Worm (Caenorhabditis elegans) whole organism, young adult: ENCODE data around the gene tald-1.
A peak's percentile ranks its signal among the peaks of the same experiment; 100 is the strongest.

Experiments
- F49E8.2 ChIP-seq: sonication (generic microtip); optimal IDR thresholded peaks from 3 replicates; lab custom pipeline; 2017; ENCODE audit warnings: missing genetic modification characterization, mild to moderate bottlenecking, missing compliant biosample characterization, antibody characterized with exemption, moderate library complexity; ENCODE audit not compliant: insufficient read depth
- F52B5.7 ChIP-seq: sonication (generic microtip); optimal IDR thresholded peaks from 2 replicates; lab custom pipeline; 2016; ENCODE audit warnings: mild to moderate bottlenecking, missing genetic modification characterization, missing compliant biosample characterization
- K11D2.4 ChIP-seq: fragments of 200-800 bp; sonication (Bioruptor generic); IDR thresholded peaks from 2 replicates; pipeline ENCODE4 v1.3.6; 2022; ENCODE audit warnings: missing genetic modification reagents, missing genetic modification characterization, missing compliant biosample characterization
- Y56A3A.18 ChIP-seq: fragments of 200-800 bp; sonication (Bioruptor generic); IDR thresholded peaks from 2 replicates; pipeline ENCODE4 v1.3.6; 2022; ENCODE audit warnings: missing genetic modification reagents, missing genetic modification characterization, missing compliant biosample characterization
- Y79H2A.3 ChIP-seq: fragments of 200-800 bp; sonication (Bioruptor generic); conservative IDR thresholded peaks from 2 replicates; pipeline ENCODE4 v1.3.6; 2022; ENCODE audit warnings: missing genetic modification reagents, missing genetic modification characterization, missing compliant biosample characterization
- akir-1 ChIP-seq: fragments of 200-800 bp; sonication (Bioruptor generic); optimal IDR thresholded peaks from 2 replicates; lab custom pipeline; 2018; ENCODE audit warnings: mild to moderate bottlenecking, missing genetic modification characterization, moderate library complexity, missing compliant biosample characterization
- ama-1 ChIP-seq, 3 experiments: fragments of 150-350 bp in 1 of 3; sonication (generic microtip) in 2 of 3; optimal IDR thresholded peaks; 2 replicates each; lab custom pipeline; 2014 to 2018; ENCODE audit warnings: missing biosample characterization in 2 of 3, missing genetic modification characterization in 2 of 3, missing genetic modification reagents in 2 of 3
- aptf-3 ChIP-seq: fragments of 200-800 bp; sonication (Bioruptor generic); IDR thresholded peaks from 2 replicates; pipeline ENCODE4 v1.3.6; 2022; ENCODE audit warnings: missing genetic modification characterization, missing compliant biosample characterization
- atf-7 ChIP-seq: sonication (generic microtip); optimal IDR thresholded peaks from 2 replicates; lab custom pipeline; 2017; ENCODE audit warnings: mild to moderate bottlenecking, missing genetic modification characterization, missing compliant biosample characterization
- athp-1 ChIP-seq: sonication (generic microtip); optimal IDR thresholded peaks from 2 replicates; lab custom pipeline; 2017; ENCODE audit warnings: mild to moderate bottlenecking, missing genetic modification characterization, missing compliant biosample characterization
- ceh-58 ChIP-seq: fragments of 200-800 bp; sonication (Bioruptor generic); IDR thresholded peaks from 2 replicates; pipeline ENCODE4 v1.3.6; 2022; ENCODE audit warnings: missing genetic modification characterization, missing compliant biosample characterization
- chd-7 ChIP-seq: sonication (generic microtip); optimal IDR thresholded peaks from 2 replicates; lab custom pipeline; 2016; ENCODE audit warnings: mild to moderate bottlenecking, missing genetic modification characterization, moderate library complexity, missing compliant biosample characterization
- dox-1 ChIP-seq: fragments of 200-800 bp; sonication (Bioruptor generic); IDR thresholded peaks from 2 replicates; pipeline ENCODE4 v1.3.6; 2022; ENCODE audit warnings: missing genetic modification reagents, missing genetic modification characterization, missing compliant biosample characterization
- efl-1 ChIP-seq: fragments of 150-350 bp; optimal IDR thresholded peaks from 2 replicates; lab custom pipeline; 2014; ENCODE audit warnings: missing biosample characterization, missing genetic modification reagents, missing genetic modification characterization
- ets-4 ChIP-seq: fragments of 200-800 bp; sonication (Bioruptor generic); optimal IDR thresholded peaks from 2 replicates; lab custom pipeline; 2018; ENCODE audit warnings: mild to moderate bottlenecking, missing genetic modification characterization, missing compliant biosample characterization
- him-1 ChIP-seq: sonication (generic microtip); optimal IDR thresholded peaks from 2 replicates; lab custom pipeline; 2016; ENCODE audit warnings: missing genotype, missing genetic modification reagents, missing genetic modification characterization, missing compliant biosample characterization
- hlh-26 ChIP-seq: fragments of 200-800 bp; sonication (Bioruptor generic); conservative IDR thresholded peaks from 2 replicates; pipeline ENCODE4 v1.3.6; 2022; ENCODE audit warnings: missing genetic modification reagents, missing genetic modification characterization, missing compliant biosample characterization
- hmg-1.2 ChIP-seq: fragments of 200-800 bp; sonication (Bioruptor generic); IDR thresholded peaks from 2 replicates; pipeline ENCODE4 v1.3.6; 2022; ENCODE audit warnings: missing genetic modification reagents, missing genetic modification characterization, missing compliant biosample characterization
- hsf-1 ChIP-seq: fragments of 200-800 bp; sonication (Bioruptor generic); IDR thresholded peaks from 2 replicates; pipeline ENCODE4 v1.3.6; 2022; ENCODE audit warnings: missing genetic modification reagents, missing genetic modification characterization, missing compliant biosample characterization
- lin-26 ChIP-seq: fragments of 200-800 bp; sonication (Bioruptor generic); IDR thresholded peaks from 2 replicates; pipeline ENCODE4 v1.3.6; 2022; ENCODE audit warnings: missing genetic modification reagents, missing genetic modification characterization, missing compliant biosample characterization
- lin-35 ChIP-seq, 3 experiments: fragments of 150-350 bp in 2 of 3; sonication (generic microtip) in 1 of 3; optimal IDR thresholded peaks; 2 replicates each; lab custom pipeline; 2014 to 2018; ENCODE audit warnings: missing biosample characterization in 3 of 3, missing genetic modification characterization in 3 of 3, missing genetic modification reagents in 3 of 3
- lin-54 ChIP-seq: fragments of 200-800 bp; sonication (Bioruptor generic); optimal IDR thresholded peaks from 2 replicates; lab custom pipeline; 2018; ENCODE audit warnings: mild to moderate bottlenecking, missing genetic modification characterization, missing compliant biosample characterization
- lsl-1 ChIP-seq: fragments of 200-800 bp; sonication (Bioruptor generic); optimal IDR thresholded peaks from 2 replicates; lab custom pipeline; 2018; ENCODE audit warnings: mild to moderate bottlenecking, missing genetic modification characterization, moderate library complexity, missing compliant biosample characterization
- mcd-1 ChIP-seq: fragments of 200-800 bp; sonication (Bioruptor generic); IDR thresholded peaks from 2 replicates; pipeline ENCODE4 v1.3.6; 2022; ENCODE audit warnings: missing genetic modification reagents, missing genetic modification characterization, missing compliant biosample characterization
- mel-28 ChIP-seq: sonication (generic microtip); optimal IDR thresholded peaks from 2 replicates; lab custom pipeline; 2016; ENCODE audit warnings: borderline replicate concordance, mild to moderate bottlenecking, missing genetic modification characterization, missing compliant biosample characterization
- nfya-2 ChIP-seq: fragments of 200-800 bp; sonication (Bioruptor generic); IDR thresholded peaks from 2 replicates; pipeline ENCODE4 v1.3.6; 2022; ENCODE audit warnings: missing genetic modification reagents, missing genetic modification characterization, missing compliant biosample characterization
- nfyb-1 ChIP-seq: fragments of 200-800 bp; sonication (Bioruptor generic); IDR thresholded peaks from 2 replicates; pipeline ENCODE4 v1.3.6; 2022; ENCODE audit warnings: missing genetic modification reagents, missing genetic modification characterization, missing compliant biosample characterization
- nhr-120 ChIP-seq: fragments of 200-800 bp; sonication (Bioruptor generic); IDR thresholded peaks from 2 replicates; pipeline ENCODE4 v1.3.6; 2022; ENCODE audit warnings: missing genetic modification characterization, missing compliant biosample characterization
- pbrm-1 ChIP-seq: fragments of 200-800 bp; sonication (Bioruptor generic); IDR thresholded peaks from 2 replicates; pipeline ENCODE4 v1.3.6; 2022; ENCODE audit warnings: missing genetic modification reagents, missing genetic modification characterization, missing compliant biosample characterization
- rpc-1 ChIP-seq, 2 experiments: fragments of 150-350 bp in 1 of 2; sonication (generic microtip) in 1 of 2; optimal IDR thresholded peaks; 2 replicates each; lab custom pipeline; 2014 to 2018; ENCODE audit warnings: missing biosample characterization in 1 of 2, missing genetic modification characterization in 1 of 2, missing genetic modification reagents in 1 of 2, missing genotype in 1 of 2
- snpc-1.3 ChIP-seq: sonication (generic microtip); optimal IDR thresholded peaks from 2 replicates; lab custom pipeline; 2017; ENCODE audit warnings: missing genetic modification characterization, mild to moderate bottlenecking, missing compliant biosample characterization, antibody characterized with exemption, moderate library complexity, missing genotype, missing genetic modification reagents; ENCODE audit not compliant: insufficient read depth
- tbp1 ChIP-seq: fragments of 200-800 bp; sonication (Bioruptor generic); optimal IDR thresholded peaks from 2 replicates; lab custom pipeline; 2018; ENCODE audit warnings: mild to moderate bottlenecking, missing genetic modification characterization, missing compliant biosample characterization
- tbx-9 ChIP-seq: sonication (generic microtip); optimal IDR thresholded peaks from 2 replicates; lab custom pipeline; 2016; ENCODE audit warnings: borderline replicate concordance, missing genetic modification characterization, inconsistent platforms, missing compliant biosample characterization
- tlf-1 ChIP-seq: fragments of 200-800 bp; sonication (Bioruptor generic); optimal IDR thresholded peaks from 2 replicates; lab custom pipeline; 2018; ENCODE audit warnings: mild to moderate bottlenecking, missing genetic modification characterization, missing compliant biosample characterization
- unc-62 ChIP-seq: fragments of 150-350 bp; optimal IDR thresholded peaks from 2 replicates; lab custom pipeline; 2014; ENCODE audit warnings: missing biosample characterization, missing genetic modification reagents, missing genetic modification characterization
- zfh-2 ChIP-seq: fragments of 200-800 bp; sonication (Bioruptor generic); conservative IDR thresholded peaks from 2 replicates; pipeline ENCODE4 v1.3.6; 2022; ENCODE audit warnings: missing genetic modification reagents, missing genetic modification characterization, missing compliant biosample characterization
- ztf-25 ChIP-seq: fragments of 200-800 bp; sonication (Bioruptor generic); IDR thresholded peaks from 2 replicates; pipeline ENCODE4 v1.3.6; 2022; ENCODE audit warnings: missing genetic modification reagents, missing genetic modification characterization, missing compliant biosample characterization
- ztf-26 ChIP-seq: sonication (generic microtip); optimal IDR thresholded peaks from 2 replicates; lab custom pipeline; 2017; ENCODE audit warnings: missing genetic modification characterization, missing compliant biosample characterization
- ztf-6 ChIP-seq: fragments of 200-800 bp; sonication (Bioruptor generic); IDR thresholded peaks from 2 replicates; pipeline ENCODE4 v1.3.6; 2022; ENCODE audit warnings: missing genetic modification reagents, missing genetic modification characterization, missing compliant biosample characterization

tald-1 gene

ce11 chrIV:4413114-4413513 lies 26.7 kb downstream of the tald-1 start:
- TF ChIP-seq nfyb-1 (GFP tag; lab: Robert Waterston, UW) (no peak), lsl-1 (GFP tag; lab: Kevin White, UChicago) (no peak), hsf-1 (GFP tag; lab: Robert Waterston, UW) (0 out of 2 replicates have a peak, but pooled peaks have one; percentile 22), Y79H2A.3 (no peak), lin-35 (GFP tag; optimal IDR thresholded peaks at IDR 0.05; lab: Kevin White, UChicago) (no peak), atf-7 (peak; percentile 15), ceh-58 (GFP tag; lab: Robert Waterston, UW) (no peak), nfya-2 (GFP tag; lab: Robert Waterston, UW) (no peak), tlf-1 (GFP tag; lab: Kevin White, UChicago) (no peak), lin-54 (no peak), F49E8.2 (tag; lab: Kevin White, UChicago) (no peak), ama-1 (optimal IDR thresholded peaks at IDR 0.05; lab: Kevin White, UChicago) (no peak), ama-1 (GFP tag; optimal IDR thresholded peaks at IDR 0.05; lab: Kevin White, UChicago) (no peak), akir-1 (no peak), zfh-2 (GFP tag; lab: Robert Waterston, UW) (0 out of 2 replicates have a peak, but pooled peaks have one; percentile 35), aptf-3 (no peak), lin-26 (GFP tag; lab: Robert Waterston, UW) (no peak), tbx-9 (tag; lab: Kevin White, UChicago) (no peak), ztf-25 (GFP tag; lab: Robert Waterston, UW) (no peak), athp-1 (tag; lab: Kevin White, UChicago) (no peak), tbp1 (GFP tag; lab: Kevin White, UChicago) (no peak), unc-62 (GFP tag; lab: Kevin White, UChicago) (no peak), F52B5.7 (tag; lab: Kevin White, UChicago) (peak; percentile 23), efl-1 (GFP tag; lab: Kevin White, UChicago) (no peak), ztf-6 (GFP tag; lab: Robert Waterston, UW) (no peak), hmg-1.2 (GFP tag; lab: Robert Waterston, UW) (no peak), chd-7 (tag; lab: Kevin White, UChicago) (peak; percentile 46), dox-1 (GFP tag; lab: Robert Waterston, UW) (peak; percentile 33; the same call in 1 of the 2 replicates), Y56A3A.18 (GFP tag; lab: Robert Waterston, UW) (no peak), ets-4 (no peak), K11D2.4 (GFP tag; lab: Robert Waterston, UW) (no peak), rpc-1 (optimal IDR thresholded peaks at IDR 0.05; lab: Kevin White, UChicago) (no peak), rpc-1 (tag; optimal IDR thresholded peaks at IDR 0.05; lab: Kevin White, UChicago) (no peak)

ce11 chrIV:4422029-4422428 lies 35.6 kb downstream of the tald-1 start, which contains the start of gene clec-175:
clec-175 (plus strand) TSS chrIV:4422329.
- TF ChIP-seq K11D2.4 (GFP tag; lab: Robert Waterston, UW) (no peak), zfh-2 (GFP tag; lab: Robert Waterston, UW) (no peak), F52B5.7 (tag; lab: Kevin White, UChicago) (no peak), mcd-1 (no peak), hlh-26 (no peak)

- TF ChIP-seq ztf-25 (GFP tag; lab: Robert Waterston, UW) (no peak), nhr-120 (GFP tag; lab: Robert Waterston, UW) (no peak), pbrm-1 (no peak), him-1 (no peak), ets-4 (no peak), ztf-26 (tag; lab: Kevin White, UChicago) (no peak), lin-54 (no peak), mel-28 (tag; lab: Kevin White, UChicago) (no peak), snpc-1.3 (tag; lab: Kevin White, UChicago) (no peak)
Observed at ce11 chrIV:4423026-4423425, 36.6 kb downstream of the tald-1 start.
